Worm (Caenorhabditis elegans): ENCODE data around the gene T11B7.1.

- no peak for TF ChIP-seq unc-86 (tag; optimal IDR thresholded peaks at IDR 0.05)
- TF ChIP-seq nhr-76 (tag; optimal IDR thresholded peaks at IDR 0.05), result no peak
Observed at ce11 chrIV:8817639-8818038, 22.9 kb upstream of the T11B7.1 start, which contains the start of gene T28C6.10.
